Worm (Caenorhabditis elegans) whole organism, L3 larva: ENCODE measurements around the gene sdz-35.

Source experiments
- aly-2 ChIP-seq: fragments of 150-350 bp; optimal IDR thresholded peaks from 2 replicates; lab custom pipeline; 2014; ENCODE audit warnings: missing biosample characterization, missing genetic modification characterization
- ceh-82 ChIP-seq: fragments of 150-350 bp; optimal IDR thresholded peaks from 2 replicates; lab custom pipeline; 2014; ENCODE audit warnings: missing biosample characterization, missing genetic modification characterization
- egl-27 ChIP-seq: sonication (generic microtip); optimal IDR thresholded peaks from 4 replicates; lab custom pipeline; 2017; ENCODE audit warnings: missing biosample characterization, missing genetic modification reagents, missing genetic modification characterization
- elt-1 ChIP-seq: fragments of 150-350 bp; optimal IDR thresholded peaks from 2 replicates; lab custom pipeline; 2014; ENCODE audit warnings: missing biosample characterization, missing genetic modification characterization
- lin-39 ChIP-seq: fragments of 150-350 bp; optimal IDR thresholded peaks from 2 replicates; lab custom pipeline; 2018; ENCODE audit warnings: missing biosample characterization, missing genetic modification reagents, missing genetic modification characterization
- mml-1 ChIP-seq: fragments of 150-350 bp; sonication (generic microtip); optimal IDR thresholded peaks from 3 replicates; lab custom pipeline; 2014; ENCODE audit warnings: missing biosample characterization, missing genetic modification characterization
- nhr-11 ChIP-seq: fragments of 150-350 bp; optimal IDR thresholded peaks from 2 replicates; lab custom pipeline; 2014; ENCODE audit warnings: missing biosample characterization, missing genetic modification characterization
- nhr-28 ChIP-seq: fragments of 150-350 bp; optimal IDR thresholded peaks from 2 replicates; lab custom pipeline; 2014; ENCODE audit warnings: missing biosample characterization, missing genetic modification characterization
- nhr-76 ChIP-seq: fragments of 150-350 bp; sonication (generic microtip); optimal IDR thresholded peaks from 5 replicates; lab custom pipeline; 2014; ENCODE audit warnings: missing biosample characterization, missing genetic modification characterization
- nhr-77 ChIP-seq: fragments of 150-350 bp; optimal IDR thresholded peaks from 2 replicates; lab custom pipeline; 2014; ENCODE audit warnings: missing biosample characterization, missing genetic modification characterization
- pha-4 ChIP-seq: fragments of 150-350 bp; optimal IDR thresholded peaks from 2 replicates; lab custom pipeline; 2014; ENCODE audit warnings: missing biosample characterization, missing genetic modification reagents, missing genetic modification characterization
- tbx-2 ChIP-seq: sonication (generic microtip); optimal IDR thresholded peaks from 2 replicates; lab custom pipeline; 2016; ENCODE audit warnings: mild to moderate bottlenecking, missing genetic modification characterization, missing compliant biosample characterization
- unc-62 ChIP-seq: fragments of 150-350 bp; sonication (generic microtip); optimal IDR thresholded peaks from 4 replicates; lab custom pipeline; 2014; ENCODE audit warnings: missing biosample characterization, missing genetic modification reagents, missing genetic modification characterization
- ztf-11 ChIP-seq: fragments of 150-350 bp; optimal IDR thresholded peaks from 2 replicates; lab custom pipeline; 2014; ENCODE audit warnings: missing biosample characterization, missing genetic modification characterization

ce11 chrII:3241842-3242241 is 33.3 kb upstream of the sdz-35 start:
- TF ChIP-seq nhr-77 (tag; lab: Kevin White, UChicago) (no peak), mml-1 (tag; lab: Kevin White, UChicago) (no peak), elt-1 (tag; lab: Kevin White, UChicago) (no peak), pha-4 (tag; lab: Kevin White, UChicago) (no peak), ztf-11 (tag; lab: Kevin White, UChicago) (no peak), tbx-2 (tag; lab: Kevin White, UChicago) (no peak), nhr-28 (tag; lab: Kevin White, UChicago) (no peak), aly-2 (tag; lab: Kevin White, UChicago) (no peak), egl-27 (no peak), ceh-82 (tag; lab: Kevin White, UChicago) (no peak), nhr-11 (tag; lab: Kevin White, UChicago) (no peak), lin-39 (no peak), unc-62 (GFP tag; lab: Kevin White, UChicago) (no peak), nhr-76 (tag; lab: Kevin White, UChicago) (no peak)
